Worm (Caenorhabditis elegans) whole organism, young adult: ENCODE data around the gene nsy-4.

ENCODE experiments used
- B0019.2 ChIP-seq: fragments of 200-800 bp; sonication (Bioruptor generic); conservative IDR thresholded peaks from 2 replicates; pipeline ENCODE4 v1.3.6; 2022; ENCODE audit warnings: missing genetic modification reagents, missing genetic modification characterization, missing compliant biosample characterization
- B0261.1 ChIP-seq: sonication (generic microtip); optimal IDR thresholded peaks from 2 replicates; lab custom pipeline; 2016; ENCODE audit warnings: mild to moderate bottlenecking, missing genetic modification characterization, moderate library complexity, missing compliant biosample characterization
- C06A6.2 ChIP-seq: fragments of 200-800 bp; sonication (Bioruptor generic); conservative IDR thresholded peaks from 2 replicates; pipeline ENCODE4 v1.3.6; 2022; ENCODE audit warnings: missing genetic modification characterization, missing compliant biosample characterization
- C17E4.6 ChIP-seq: fragments of 200-800 bp; sonication (Bioruptor generic); IDR thresholded peaks from 2 replicates; pipeline ENCODE4 v1.3.6; 2022; ENCODE audit warnings: missing genetic modification reagents, missing genetic modification characterization, missing compliant biosample characterization
- F23B12.7 ChIP-seq: sonication (generic microtip); optimal IDR thresholded peaks from 2 replicates; lab custom pipeline; 2017; ENCODE audit warnings: missing genetic modification characterization, mild to moderate bottlenecking, missing compliant biosample characterization, antibody characterized with exemption, moderate library complexity; ENCODE audit not compliant: insufficient read depth
- F39B2.1 ChIP-seq: fragments of 200-800 bp; sonication (Bioruptor generic); IDR thresholded peaks from 2 replicates; pipeline ENCODE4 v1.3.6; 2022; ENCODE audit warnings: missing genetic modification reagents, missing genetic modification characterization, missing compliant biosample characterization
- F55B11.4 ChIP-seq: sonication (generic microtip); optimal IDR thresholded peaks from 2 replicates; lab custom pipeline; 2016; ENCODE audit warnings: missing compliant biosample characterization, missing genetic modification characterization, borderline replicate concordance; ENCODE audit not compliant: insufficient read depth
- F57A8.1 ChIP-seq: fragments of 200-800 bp; sonication (Bioruptor generic); optimal IDR thresholded peaks from 2 replicates; lab custom pipeline; 2018; ENCODE audit warnings: mild to moderate bottlenecking, missing genetic modification characterization, moderate library complexity, missing compliant biosample characterization
- F57C9.4 ChIP-seq: sonication (generic microtip); optimal IDR thresholded peaks from 2 replicates; lab custom pipeline; 2017; ENCODE audit warnings: mild to moderate bottlenecking, missing genetic modification characterization, missing compliant biosample characterization
- K11D2.4 ChIP-seq: fragments of 200-800 bp; sonication (Bioruptor generic); IDR thresholded peaks from 2 replicates; pipeline ENCODE4 v1.3.6; 2022; ENCODE audit warnings: missing genetic modification reagents, missing genetic modification characterization, missing compliant biosample characterization
- T07F8.4 ChIP-seq: sonication (generic microtip); optimal IDR thresholded peaks from 2 replicates; lab custom pipeline; 2016; ENCODE audit warnings: mild to moderate bottlenecking, missing genetic modification characterization, moderate library complexity, missing compliant biosample characterization
- Y56A3A.18 ChIP-seq: fragments of 200-800 bp; sonication (Bioruptor generic); IDR thresholded peaks from 2 replicates; pipeline ENCODE4 v1.3.6; 2022; ENCODE audit warnings: missing genetic modification reagents, missing genetic modification characterization, missing compliant biosample characterization
- atf-7 ChIP-seq: sonication (generic microtip); optimal IDR thresholded peaks from 2 replicates; lab custom pipeline; 2017; ENCODE audit warnings: mild to moderate bottlenecking, missing genetic modification characterization, missing compliant biosample characterization
- athp-1 ChIP-seq: sonication (generic microtip); optimal IDR thresholded peaks from 2 replicates; lab custom pipeline; 2017; ENCODE audit warnings: mild to moderate bottlenecking, missing genetic modification characterization, missing compliant biosample characterization
- ceh-40 ChIP-seq: fragments of 200-800 bp; sonication (Bioruptor generic); IDR thresholded peaks from 2 replicates; pipeline ENCODE4 v1.3.6; 2022; ENCODE audit warnings: missing genetic modification characterization, missing compliant biosample characterization
- ceh-91 ChIP-seq: fragments of 200-800 bp; sonication (Bioruptor generic); IDR thresholded peaks from 2 replicates; pipeline ENCODE4 v1.3.6; 2022; ENCODE audit warnings: missing genetic modification reagents, missing genetic modification characterization, missing compliant biosample characterization
- dpff-1 ChIP-seq: sonication (generic microtip); optimal IDR thresholded peaks from 2 replicates; lab custom pipeline; 2017; ENCODE audit warnings: mild to moderate bottlenecking, missing genetic modification characterization, missing compliant biosample characterization
- egl-18 ChIP-seq: fragments of 200-800 bp; sonication (Bioruptor generic); IDR thresholded peaks from 2 replicates; pipeline ENCODE4 v1.3.6; 2022; ENCODE audit warnings: missing genetic modification reagents, missing genetic modification characterization, missing compliant biosample characterization
- egrh-3 ChIP-seq: fragments of 200-800 bp; sonication (Bioruptor generic); IDR thresholded peaks from 2 replicates; pipeline ENCODE4 v1.3.6; 2022; ENCODE audit warnings: missing genetic modification reagents, missing genetic modification characterization, missing compliant biosample characterization
- ekl-4 ChIP-seq: fragments of 200-800 bp; sonication (Bioruptor generic); IDR thresholded peaks from 2 replicates; pipeline ENCODE4 v1.3.6; 2022; ENCODE audit warnings: missing genetic modification reagents, missing genetic modification characterization, missing compliant biosample characterization
- him-1 ChIP-seq: sonication (generic microtip); optimal IDR thresholded peaks from 2 replicates; lab custom pipeline; 2016; ENCODE audit warnings: missing genotype, missing genetic modification reagents, missing genetic modification characterization, missing compliant biosample characterization
- hmg-1.2 ChIP-seq: fragments of 200-800 bp; sonication (Bioruptor generic); IDR thresholded peaks from 2 replicates; pipeline ENCODE4 v1.3.6; 2022; ENCODE audit warnings: missing genetic modification reagents, missing genetic modification characterization, missing compliant biosample characterization
- lsy-27 ChIP-seq: sonication (generic microtip); optimal IDR thresholded peaks from 2 replicates; lab custom pipeline; 2017; ENCODE audit warnings: missing genetic modification characterization, mild to moderate bottlenecking, missing compliant biosample characterization, antibody characterized with exemption, missing genotype, borderline replicate concordance; ENCODE audit not compliant: insufficient read depth
- madf-10 ChIP-seq: sonication (generic microtip); optimal IDR thresholded peaks from 2 replicates; lab custom pipeline; 2016; ENCODE audit warnings: mild to moderate bottlenecking, missing genetic modification characterization, missing compliant biosample characterization
- madf-3 ChIP-seq: fragments of 200-800 bp; sonication (Bioruptor generic); IDR thresholded peaks from 2 replicates; pipeline ENCODE4 v1.3.6; 2022; ENCODE audit warnings: missing genetic modification reagents, missing genetic modification characterization, missing compliant biosample characterization
- madf-6 ChIP-seq: fragments of 200-800 bp; sonication (Bioruptor generic); IDR thresholded peaks from 2 replicates; pipeline ENCODE4 v1.3.6; 2022; ENCODE audit warnings: missing genetic modification reagents, missing genetic modification characterization, missing compliant biosample characterization
- mcd-1 ChIP-seq: fragments of 200-800 bp; sonication (Bioruptor generic); IDR thresholded peaks from 2 replicates; pipeline ENCODE4 v1.3.6; 2022; ENCODE audit warnings: missing genetic modification reagents, missing genetic modification characterization, missing compliant biosample characterization
- nfya-1 ChIP-seq: sonication (generic microtip); optimal IDR thresholded peaks from 2 replicates; lab custom pipeline; 2017; ENCODE audit warnings: antibody characterized with exemption, missing compliant biosample characterization, missing genetic modification characterization, borderline replicate concordance; ENCODE audit not compliant: insufficient read depth
- pbrm-1 ChIP-seq: fragments of 200-800 bp; sonication (Bioruptor generic); IDR thresholded peaks from 2 replicates; pipeline ENCODE4 v1.3.6; 2022; ENCODE audit warnings: missing genetic modification reagents, missing genetic modification characterization, missing compliant biosample characterization
- snpc-1.3 ChIP-seq: sonication (generic microtip); optimal IDR thresholded peaks from 2 replicates; lab custom pipeline; 2017; ENCODE audit warnings: missing genetic modification characterization, mild to moderate bottlenecking, missing compliant biosample characterization, antibody characterized with exemption, moderate library complexity, missing genotype, missing genetic modification reagents; ENCODE audit not compliant: insufficient read depth
- sptf-2 ChIP-seq: fragments of 200-800 bp; sonication (Bioruptor generic); optimal IDR thresholded peaks from 2 replicates; lab custom pipeline; 2018; ENCODE audit warnings: mild to moderate bottlenecking, missing genetic modification characterization, missing compliant biosample characterization
- tbp1 ChIP-seq: fragments of 200-800 bp; sonication (Bioruptor generic); optimal IDR thresholded peaks from 2 replicates; lab custom pipeline; 2018; ENCODE audit warnings: mild to moderate bottlenecking, missing genetic modification characterization, missing compliant biosample characterization
- tlf-1 ChIP-seq: fragments of 200-800 bp; sonication (Bioruptor generic); optimal IDR thresholded peaks from 2 replicates; lab custom pipeline; 2018; ENCODE audit warnings: mild to moderate bottlenecking, missing genetic modification characterization, missing compliant biosample characterization
- unc-130 ChIP-seq: sonication (generic microtip); optimal IDR thresholded peaks from 2 replicates; lab custom pipeline; 2016; ENCODE audit warnings: missing genetic modification reagents, missing genetic modification characterization, missing compliant biosample characterization
- unc-62 ChIP-seq: fragments of 150-350 bp; optimal IDR thresholded peaks from 2 replicates; lab custom pipeline; 2014; ENCODE audit warnings: missing biosample characterization, missing genetic modification reagents, missing genetic modification characterization
- xnd-1 ChIP-seq: sonication (generic microtip); optimal IDR thresholded peaks from 2 replicates; lab custom pipeline; 2016; ENCODE audit warnings: missing genotype, missing genetic modification reagents, missing genetic modification characterization, missing compliant biosample characterization
- zfh-2 ChIP-seq: fragments of 200-800 bp; sonication (Bioruptor generic); conservative IDR thresholded peaks from 2 replicates; pipeline ENCODE4 v1.3.6; 2022; ENCODE audit warnings: missing genetic modification reagents, missing genetic modification characterization, missing compliant biosample characterization
- zim-3 ChIP-seq: sonication (generic microtip); optimal IDR thresholded peaks from 2 replicates; lab custom pipeline; 2017; ENCODE audit warnings: mild to moderate bottlenecking, missing genetic modification characterization, moderate library complexity, missing compliant biosample characterization
- ztf-18 ChIP-seq: sonication (generic microtip); optimal IDR thresholded peaks from 2 replicates; lab custom pipeline; 2016; ENCODE audit warnings: missing genotype, mild to moderate bottlenecking, missing genetic modification characterization, missing compliant biosample characterization
- ztf-22 ChIP-seq: fragments of 200-800 bp; sonication (Bioruptor generic); optimal IDR thresholded peaks from 2 replicates; lab custom pipeline; 2018; ENCODE audit warnings: mild to moderate bottlenecking, missing genetic modification characterization, moderate library complexity, missing compliant biosample characterization
- ztf-25 ChIP-seq: fragments of 200-800 bp; sonication (Bioruptor generic); IDR thresholded peaks from 2 replicates; pipeline ENCODE4 v1.3.6; 2022; ENCODE audit warnings: missing genetic modification reagents, missing genetic modification characterization, missing compliant biosample characterization
- ztf-6 ChIP-seq: fragments of 200-800 bp; sonication (Bioruptor generic); IDR thresholded peaks from 2 replicates; pipeline ENCODE4 v1.3.6; 2022; ENCODE audit warnings: missing genetic modification reagents, missing genetic modification characterization, missing compliant biosample characterization

Gene nsy-4

ce11 chrIV:2292119-2292518 is 31.0 kb upstream of the nsy-4 start:
- TF ChIP-seq T07F8.4 (no peak), ceh-40 (GFP tag; lab: Robert Waterston, UW) (no peak), madf-10 (tag; lab: Kevin White, UChicago) (no peak), Y56A3A.18 (GFP tag; lab: Robert Waterston, UW) (no peak), madf-6 (GFP tag; lab: Robert Waterston, UW) (no peak)

ce11 chrIV:2296639-2297038 is 26.4 kb upstream of the nsy-4 start:
- TF ChIP-seq F57C9.4 (tag; lab: Kevin White, UChicago): no peak
- TF ChIP-seq, all 124 proteins: peak for 0

- TF ChIP-seq xnd-1 (tag; lab: Kevin White, UChicago) (no peak), athp-1 (tag; lab: Kevin White, UChicago) (no peak), madf-3 (GFP tag; lab: Robert Waterston, UW) (no peak), ceh-40 (GFP tag; lab: Robert Waterston, UW) (no peak), egrh-3 (GFP tag; lab: Robert Waterston, UW) (no peak), ztf-22 (GFP tag; lab: Kevin White, UChicago) (no peak), F55B11.4 (tag; lab: Kevin White, UChicago) (no peak), T07F8.4 (no peak), sptf-2 (GFP tag; lab: Kevin White, UChicago) (no peak), lsy-27 (tag; lab: Kevin White, UChicago) (no peak), egl-18 (GFP tag; lab: Robert Waterston, UW) (no peak)
Observed at ce11 chrIV:2298388-2298787, 24.7 kb upstream of the nsy-4 start.

ce11 chrIV:2300186-2300585 is 22.9 kb upstream of the nsy-4 start, which contains the start of gene lin-1:
Gene lin-1, minus strand, starts transcription at chrIV:2300286.
- TF ChIP-seq tbp1 (no peak), him-1 (tag; lab: Kevin White, UChicago) (no peak), ekl-4 (GFP tag; lab: Robert Waterston, UW) (no peak), C17E4.6 (GFP tag; lab: Robert Waterston, UW) (no peak), ztf-25 (GFP tag; lab: Robert Waterston, UW) (no peak), B0019.2 (GFP tag; lab: Robert Waterston, UW) (no peak), unc-62 (no peak), egl-18 (GFP tag; lab: Robert Waterston, UW) (no peak), F57A8.1 (GFP tag; lab: Kevin White, UChicago) (no peak), atf-7 (tag; lab: Kevin White, UChicago) (no peak), C06A6.2 (no peak), zfh-2 (GFP tag; lab: Robert Waterston, UW) (no peak), unc-130 (GFP tag; lab: Kevin White, UChicago) (no peak), F23B12.7 (tag; lab: Kevin White, UChicago) (no peak), ztf-6 (GFP tag; lab: Robert Waterston, UW) (no peak), B0261.1 (no peak), ceh-91 (GFP tag; lab: Robert Waterston, UW) (no peak), ztf-18 (no peak), hmg-1.2 (GFP tag; lab: Robert Waterston, UW) (no peak)

ce11 chrIV:2306447-2306846 is 16.6 kb upstream of the nsy-4 start, which contains the start of gene mksr-2:
Gene mksr-2, minus strand, starts transcription at chrIV:2306547.
- TF ChIP-seq xnd-1 (tag; lab: Kevin White, UChicago): no peak
- TF ChIP-seq snpc-1.3 (tag; lab: Kevin White, UChicago): no peak
- TF ChIP-seq tlf-1 (GFP tag; lab: Kevin White, UChicago): no peak
- TF ChIP-seq pbrm-1 (GFP tag; lab: Robert Waterston, UW): no peak
- TF ChIP-seq zim-3 (tag; lab: Kevin White, UChicago): no peak
- TF ChIP-seq mcd-1: no peak
- no peak for TF ChIP-seq madf-3 (GFP tag; lab: Robert Waterston, UW)
- TF ChIP-seq B0261.1: no peak
- TF ChIP-seq F23B12.7 (tag; lab: Kevin White, UChicago): no peak
- TF ChIP-seq nfya-1 (tag; lab: Kevin White, UChicago): no peak
- TF ChIP-seq F39B2.1 (GFP tag; lab: Robert Waterston, UW): no peak
- no peak for TF ChIP-seq dpff-1 (tag; lab: Kevin White, UChicago)
- no peak for TF ChIP-seq K11D2.4 (GFP tag; lab: Robert Waterston, UW)
